Fruit fly (Drosophila melanogaster) whole organism, prepupa: Measurements from ENCODE around the gene CG33270.

Experiments
- CG11294 ChIP-seq: fragments of 200-800 bp; sonication (Bioruptor generic); IDR thresholded peaks from 2 replicates; pipeline ENCODE4 v1.3.6; 2022; ENCODE audit warnings: missing biosample characterization, missing genetic modification characterization
- CG7368 ChIP-seq: fragments of 200-800 bp; sonication (Bioruptor generic); optimal IDR thresholded peaks from 3 replicates; lab custom pipeline; 2016; ENCODE audit warnings: missing biosample characterization, missing genetic modification characterization

- no peak for TF ChIP-seq CG11294 (GFP tag; lab: Robert Waterston, UW)
- no peak for TF ChIP-seq CG7368
These were observed 14.4 kb downstream of the CG33270 start, which contains the start of the genes CG46412 and CG33267 for dm6 chr3L:11563972-11564533.
